Fruit fly (Drosophila melanogaster) whole organism, embryonic: Measurements from ENCODE around the gene Rbf2.

ENCODE experiments used
- Atf3 ChIP-seq: fragments of 200-800 bp; sonication (Bioruptor generic); optimal IDR thresholded peaks from 3 replicates; lab custom pipeline; 2016; ENCODE audit warnings: missing biosample characterization, missing genetic modification characterization
- BEAF-32 ChIP-seq: fragments of 200-800 bp; sonication (Bioruptor generic); optimal IDR thresholded peaks from 3 replicates; lab custom pipeline; 2017; ENCODE audit warnings: missing biosample characterization, missing genetic modification characterization, mild to moderate bottlenecking, moderate library complexity, missing genetic modification reagents
- CG10267 ChIP-seq: fragments of 200-800 bp; sonication (Bioruptor generic); optimal IDR thresholded peaks from 2 replicates; lab custom pipeline; 2018; ENCODE audit warnings: missing biosample characterization, mild to moderate bottlenecking, missing genetic modification characterization, moderate library complexity
- CG10274 ChIP-seq: fragments of 200-800 bp; sonication (Bioruptor generic); optimal IDR thresholded peaks from 3 replicates; lab custom pipeline; 2017; ENCODE audit warnings: missing biosample characterization, mild to moderate bottlenecking, missing genetic modification characterization
- CG10431 ChIP-seq: fragments of 200-800 bp; sonication (Bioruptor generic); optimal IDR thresholded peaks from 3 replicates; lab custom pipeline; 2018; ENCODE audit warnings: missing biosample characterization, mild to moderate bottlenecking, missing genetic modification characterization
- CG11695 ChIP-seq: fragments of 200-800 bp; sonication (Bioruptor generic); IDR thresholded peaks from 3 replicates; pipeline ENCODE4 v1.3.6; 2022; ENCODE audit warnings: missing biosample characterization, missing genetic modification characterization
- CG12155 ChIP-seq: fragments of 200-800 bp; sonication (Bioruptor generic); optimal IDR thresholded peaks from 3 replicates; lab custom pipeline; 2016; ENCODE audit warnings: missing biosample characterization, missing genetic modification characterization
- CG12219 ChIP-seq: fragments of 200-800 bp; sonication (Bioruptor generic); optimal IDR thresholded peaks from 3 replicates; lab custom pipeline; 2018; ENCODE audit warnings: missing biosample characterization, mild to moderate bottlenecking, missing genetic modification characterization
- CG12744 ChIP-seq: fragments of 200-800 bp; sonication (Bioruptor generic); optimal IDR thresholded peaks from 2 replicates; lab custom pipeline; 2016; ENCODE audit warnings: missing biosample characterization, missing genetic modification characterization
- CG13296 ChIP-seq: fragments of 200-800 bp; sonication (Bioruptor generic); optimal IDR thresholded peaks from 3 replicates; lab custom pipeline; 2018; ENCODE audit warnings: missing biosample characterization, mild to moderate bottlenecking, missing genetic modification characterization
- CG14050 ChIP-seq: fragments of 200-800 bp; sonication (Bioruptor generic); IDR thresholded peaks from 3 replicates; pipeline ENCODE4 v1.3.6; 2022; ENCODE audit warnings: missing biosample characterization, missing genetic modification characterization
- CG1647 ChIP-seq: fragments of 200-800 bp; sonication (Bioruptor generic); optimal IDR thresholded peaks from 3 replicates; lab custom pipeline; 2016; ENCODE audit warnings: missing biosample characterization, missing genetic modification characterization
- CG17361 ChIP-seq: fragments of 200-800 bp; sonication (Bioruptor generic); IDR thresholded peaks from 3 replicates; pipeline ENCODE4 v1.3.6; 2022; ENCODE audit warnings: missing biosample characterization, missing genetic modification characterization
- CG3281 ChIP-seq: fragments of 200-800 bp; sonication (Bioruptor generic); optimal IDR thresholded peaks from 3 replicates; lab custom pipeline; 2017; ENCODE audit warnings: missing biosample characterization, mild to moderate bottlenecking, missing genetic modification characterization
- CG5953 ChIP-seq: fragments of 200-800 bp; sonication (Bioruptor generic); IDR thresholded peaks from 2 replicates; pipeline ENCODE4 v1.3.6; 2022; ENCODE audit warnings: missing biosample characterization, missing genetic modification characterization
- CG8359 ChIP-seq: fragments of 200-800 bp; sonication (Bioruptor generic); optimal IDR thresholded peaks from 2 replicates; lab custom pipeline; 2017; ENCODE audit warnings: missing biosample characterization, mild to moderate bottlenecking, missing genetic modification characterization, borderline replicate concordance
- CG9932 ChIP-seq: fragments of 200-800 bp; sonication (Bioruptor generic); IDR thresholded peaks from 2 replicates; pipeline ENCODE4 v1.3.6; 2022; ENCODE audit warnings: missing biosample characterization, missing genetic modification characterization
- CTCF ChIP-seq: fragments of 200-800 bp; sonication (Bioruptor generic); optimal IDR thresholded peaks from 2 replicates; lab custom pipeline; 2017; ENCODE audit warnings: missing biosample characterization, mild to moderate bottlenecking, missing genetic modification characterization, moderate library complexity
- Deaf1 ChIP-seq: fragments of 200-800 bp; optimal IDR thresholded peaks from 3 replicates; lab custom pipeline; 2019; ENCODE audit warnings: missing biosample characterization, mild to moderate bottlenecking, missing genetic modification characterization, moderate library complexity
- Dref ChIP-seq: fragments of 200-800 bp; sonication (Bioruptor generic); IDR thresholded peaks from 2 replicates; pipeline ENCODE4 v1.3.6; 2022; ENCODE audit warnings: missing biosample characterization, missing genetic modification characterization
- Gsc ChIP-seq: fragments of 200-800 bp; sonication (Bioruptor generic); IDR thresholded peaks from 2 replicates; pipeline ENCODE4 v1.3.6; 2022; ENCODE audit warnings: missing biosample characterization, missing genetic modification characterization
- H15 ChIP-seq: fragments of 200-800 bp; sonication (Bioruptor generic); IDR thresholded peaks from 3 replicates; pipeline ENCODE4 v1.3.6; 2022; ENCODE audit warnings: missing biosample characterization, missing genetic modification characterization
- HLH3B ChIP-seq: fragments of 200-800 bp; sonication (Bioruptor generic); IDR thresholded peaks from 2 replicates; pipeline ENCODE4 v1.3.6; 2022; ENCODE audit warnings: missing biosample characterization, missing genetic modification characterization
- HLH54F ChIP-seq: fragments of 200-800 bp; sonication (Bioruptor generic); optimal IDR thresholded peaks from 3 replicates; lab custom pipeline; 2016; ENCODE audit warnings: missing biosample characterization, missing genetic modification characterization
- Hr51 ChIP-seq, 2 experiments: fragments of 200-800 bp; sonication (Bioruptor generic); optimal IDR thresholded peaks; 2 replicates in 1 of 2; 3 replicates in 1 of 2; lab custom pipeline; 2016 to 2018; ENCODE audit warnings: missing biosample characterization in 2 of 2, missing genetic modification characterization in 2 of 2, mild to moderate bottlenecking in 1 of 2, moderate library complexity in 1 of 2
- Neu2 ChIP-seq: fragments of 200-800 bp; sonication (Bioruptor generic); optimal IDR thresholded peaks from 3 replicates; lab custom pipeline; 2016; ENCODE audit warnings: missing biosample characterization, missing genetic modification characterization, borderline replicate concordance
- PHDP ChIP-seq: fragments of 200-800 bp; sonication (Bioruptor generic); optimal IDR thresholded peaks from 3 replicates; lab custom pipeline; 2018; ENCODE audit warnings: missing biosample characterization, mild to moderate bottlenecking, missing genetic modification characterization, moderate library complexity
- Ravus ChIP-seq: fragments of 200-800 bp; sonication (Bioruptor generic); IDR thresholded peaks from 2 replicates; pipeline ENCODE4 v1.3.6; 2022; ENCODE audit warnings: missing biosample characterization, missing genetic modification characterization
- Sox100B ChIP-seq: fragments of 200-800 bp; sonication (Bioruptor generic); optimal IDR thresholded peaks from 3 replicates; lab custom pipeline; 2018; ENCODE audit warnings: missing biosample characterization, mild to moderate bottlenecking, missing genetic modification characterization
- Sox102F ChIP-seq: fragments of 200-800 bp; sonication (Bioruptor generic); optimal IDR thresholded peaks from 2 replicates; lab custom pipeline; 2018; ENCODE audit warnings: missing biosample characterization, mild to moderate bottlenecking, missing genetic modification characterization, moderate library complexity
- Spps ChIP-seq: fragments of 200-800 bp; sonication (Bioruptor generic); optimal IDR thresholded peaks from 2 replicates; lab custom pipeline; 2018; ENCODE audit warnings: missing biosample characterization, mild to moderate bottlenecking, missing genetic modification characterization
- Stat92E ChIP-seq, 3 experiments: fragments of >200 bp in 2 of 3; fragments of 200-800 bp in 1 of 3; sonication (Bioruptor generic) in 1 of 3; optimal IDR thresholded peaks; 2 replicates each; lab custom pipeline; 2017 to 2019; ENCODE audit warnings: missing biosample characterization in 3 of 3, missing genetic modification characterization in 3 of 3, mild to moderate bottlenecking in 1 of 3, moderate library complexity in 1 of 3
- Trl ChIP-seq, 3 experiments: fragments of >200 bp in 2 of 3; fragments of 200-800 bp in 1 of 3; sonication (Bioruptor generic) in 1 of 3; optimal IDR thresholded peaks; 2 replicates in 1 of 3; 3 replicates in 2 of 3; lab custom pipeline; 2016 to 2017; ENCODE audit warnings: missing biosample characterization in 1 of 3, missing genetic modification characterization in 1 of 3
- Xbp1 ChIP-seq: fragments of 200-800 bp; sonication (Bioruptor generic); optimal IDR thresholded peaks from 3 replicates; lab custom pipeline; 2016; ENCODE audit warnings: missing biosample characterization, mild to moderate bottlenecking, missing genetic modification characterization
- ash1 ChIP-seq: fragments of 200-800 bp; sonication (Bioruptor generic); optimal IDR thresholded peaks from 2 replicates; lab custom pipeline; 2018; ENCODE audit warnings: missing biosample characterization, mild to moderate bottlenecking, missing genetic modification characterization
- bcd ChIP-seq: fragments of 200-800 bp; sonication (Bioruptor generic); optimal IDR thresholded peaks from 2 replicates; lab custom pipeline; 2017; ENCODE audit warnings: missing biosample characterization, mild to moderate bottlenecking, missing genetic modification characterization
- dan ChIP-seq: fragments of 200-800 bp; sonication (Bioruptor generic); IDR thresholded peaks from 2 replicates; pipeline ENCODE4 v1.3.6; 2022; ENCODE audit warnings: missing biosample characterization, missing genetic modification characterization
- dm ChIP-seq: fragments of 200-800 bp; sonication (Bioruptor generic); optimal IDR thresholded peaks from 3 replicates; lab custom pipeline; 2016; ENCODE audit warnings: missing biosample characterization, missing genetic modification characterization
- fu2 ChIP-seq: fragments of 200-800 bp; sonication (Bioruptor generic); optimal IDR thresholded peaks from 2 replicates; lab custom pipeline; 2016; ENCODE audit warnings: missing biosample characterization, missing genetic modification characterization
- gsb-n ChIP-seq: fragments of 200-800 bp; sonication (Bioruptor generic); optimal IDR thresholded peaks from 3 replicates; lab custom pipeline; 2018; ENCODE audit warnings: missing biosample characterization, mild to moderate bottlenecking, missing genetic modification characterization
- hbn ChIP-seq: fragments of 200-800 bp; sonication (Bioruptor generic); IDR thresholded peaks from 2 replicates; pipeline ENCODE4 v1.3.6; 2022; ENCODE audit warnings: missing biosample characterization, missing genetic modification characterization; ENCODE audit not compliant: partially characterized antibody
- lov ChIP-seq, 2 experiments: fragments of 200-800 bp in 1 of 2; fragments of >200 bp in 1 of 2; sonication (Bioruptor generic) in 1 of 2; IDR thresholded peaks in 1 of 2; optimal IDR thresholded peaks in 1 of 2; 2 replicates in 1 of 2; 3 replicates in 1 of 2; pipeline versions ENCODE4 v1.3.6 to Lab custom; 2017 to 2022; ENCODE audit warnings: missing biosample characterization in 1 of 2, missing genetic modification characterization in 1 of 2
- nom ChIP-seq: fragments of 200-800 bp; sonication (Bioruptor generic); optimal IDR thresholded peaks from 2 replicates; lab custom pipeline; 2017; ENCODE audit warnings: missing biosample characterization, missing genetic modification characterization, mild to moderate bottlenecking, moderate library complexity, missing genetic modification reagents
- otp ChIP-seq: fragments of 200-800 bp; sonication (Bioruptor generic); IDR thresholded peaks from 3 replicates; pipeline ENCODE4, ENCODE4 v1.3.6; 2022; ENCODE audit warnings: missing biosample characterization, missing genetic modification characterization
- p53 ChIP-seq: fragments of 200-800 bp; sonication (Bioruptor generic); optimal IDR thresholded peaks from 2 replicates; lab custom pipeline; 2016; ENCODE audit warnings: missing biosample characterization, missing genetic modification characterization
- pita ChIP-seq: fragments of 200-800 bp; sonication (Bioruptor generic); optimal IDR thresholded peaks from 2 replicates; lab custom pipeline; 2017; ENCODE audit warnings: missing biosample characterization, mild to moderate bottlenecking, missing genetic modification characterization
- ranshi ChIP-seq: fragments of 200-800 bp; sonication (Bioruptor generic); IDR thresholded peaks from 2 replicates; pipeline ENCODE4 v1.3.6; 2022; ENCODE audit warnings: missing biosample characterization, missing genetic modification characterization
- sens-2 ChIP-seq: fragments of 200-800 bp; sonication (Bioruptor generic); IDR thresholded peaks from 2 replicates; pipeline ENCODE4 v1.3.6; 2022; ENCODE audit warnings: missing biosample characterization, missing genetic modification characterization
- slbo ChIP-seq: fragments of 200-800 bp; sonication (Bioruptor generic); IDR thresholded peaks from 2 replicates; pipeline ENCODE4 v1.3.6; 2022; ENCODE audit warnings: missing biosample characterization, missing genetic modification characterization
- wdn ChIP-seq: fragments of 200-800 bp; sonication (Bioruptor generic); IDR thresholded peaks from 2 replicates; pipeline ENCODE4 v1.3.6; 2022; ENCODE audit warnings: missing biosample characterization, missing genetic modification characterization

Gene Rbf2

dm6 chr3R:15963690-15964281, 1.5 kb upstream of the Rbf2 start, which contains the start of the genes CG4287 and CG5516 (continued):
- TF ChIP-seq Sox100B (no peak), CG11695 (GFP tag; lab: Robert Waterston, UW) (no peak), CTCF (GFP tag; lab: Kevin White, UChicago) (no peak), CG5953 (GFP tag; lab: Robert Waterston, UW) (no peak), CG10274 (no peak), dan (GFP tag; lab: Robert Waterston, UW) (no peak), CG8359 (GFP tag; lab: Kevin White, UChicago) (no peak), CG13296 (no peak), BEAF-32 (GFP tag; lab: Kevin White, UChicago) (peak; percentile 56), Ravus (GFP tag; lab: Robert Waterston, UW) (no peak), PHDP (tag; lab: Kevin White, UChicago) (no peak), HLH3B (GFP tag; lab: Robert Waterston, UW) (no peak), CG12155 (GFP tag; lab: Kevin White, UChicago) (peak; percentile 12), CG1647 (GFP tag; lab: Kevin White, UChicago) (no peak), CG3281 (GFP tag; lab: Kevin White, UChicago) (no peak), CG12219 (GFP tag; lab: Kevin White, UChicago) (no peak), nom (no peak), ash1 (no peak), CG14050 (GFP tag; lab: Robert Waterston, UW) (no peak), hbn (GFP tag; lab: Robert Waterston, UW) (peak; percentile 47; the same call in 1 of the 2 replicates), wdn (GFP tag; lab: Robert Waterston, UW) (no peak), Atf3 (no peak), lov (optimal IDR thresholded peaks at IDR 0.05; lab: Kevin White, UChicago) (no peak), lov (GFP tag; IDR thresholded peaks at IDR 0.05; lab: Robert Waterston, UW) (no peak), fu2 (GFP tag; lab: Kevin White, UChicago) (peak; percentile 24), p53 (GFP tag; lab: Kevin White, UChicago) (no peak), Hr51 (GFP tag; optimal IDR thresholded peaks at IDR 0.05; lab: Kevin White, UChicago) (no peak), ranshi (GFP tag; lab: Robert Waterston, UW) (peak; percentile 84; the same call in 1 of the 2 replicates), dm (GFP tag; lab: Kevin White, UChicago) (no peak), Trl (optimal IDR thresholded peaks at IDR 0.05; lab: Kevin White, UChicago) (no peak), Trl (GFP tag; optimal IDR thresholded peaks at IDR 0.05; lab: Kevin White, UChicago) (no peak), Spps (tag; lab: Kevin White, UChicago) (no peak), CG17361 (GFP tag; lab: Robert Waterston, UW) (no peak), slbo (GFP tag; lab: Robert Waterston, UW) (no peak; the same call in 1 of the 2 replicates), sens-2 (GFP tag; lab: Robert Waterston, UW) (no peak), CG12744 (GFP tag; lab: Kevin White, UChicago) (no peak), Dref (GFP tag; lab: Robert Waterston, UW) (peak; percentile 72), pita (no peak), Stat92E (GFP tag; optimal IDR thresholded peaks at IDR 0.05; lab: Kevin White, UChicago) (no peak), CG10267 (peak; percentile 11), Neu2 (GFP tag; lab: Kevin White, UChicago) (no peak), Deaf1 (tag; lab: Kevin White, UChicago) (no peak), gsb-n (tag; lab: Kevin White, UChicago) (no peak), CG9932 (GFP tag; lab: Robert Waterston, UW) (no peak; the same call in 1 of the 2 replicates), Sox102F (GFP tag; lab: Kevin White, UChicago) (no peak), Gsc (GFP tag; lab: Robert Waterston, UW) (no peak), otp (GFP tag; lab: Robert Waterston, UW) (no peak), CG10431 (GFP tag; lab: Kevin White, UChicago) (no peak), Xbp1 (GFP tag; lab: Kevin White, UChicago) (peak; percentile 46), HLH54F (peak; percentile 30), H15 (GFP tag; lab: Robert Waterston, UW) (no peak), bcd (no peak)
